Worm (Caenorhabditis elegans): ENCODE data around the gene rsef-1.

ce11 chrX:3031484-3031883 lies 27.7 kb downstream of the rsef-1 start, which contains the start of gene clec-265:
- TF ChIP-seq lsy-2 (tag; optimal IDR thresholded peaks at IDR 0.05) (no peak), unc-39 (tag; optimal IDR thresholded peaks at IDR 0.05) (no peak), elt-3 (tag; optimal IDR thresholded peaks at IDR 0.05) (no peak)

Data from whole organism, mixed stage, embryonic.